Worm (Caenorhabditis elegans): ENCODE results near the gene cfz-2.

- TF ChIP-seq tbx-37 (GFP tag; conservative IDR thresholded peaks at IDR 0.05) (no peak), ama-1 (optimal IDR thresholded peaks at IDR 0.05) (no peak), tbx-11 (GFP tag; IDR thresholded peaks at IDR 0.05) (no peak), tra-4 (tag; optimal IDR thresholded peaks at IDR 0.05) (no peak), flt-1 (GFP tag; IDR thresholded peaks at IDR 0.05) (no peak), hnd-1 (tag; optimal IDR thresholded peaks at IDR 0.05) (no peak), sea-1 (GFP tag; conservative IDR thresholded peaks at IDR 0.05) (no peak)
Measured at ce11 chrV:3484702-3485101, 40.0 kb upstream of the cfz-2 start, which contains the start of gene srbc-33.

All from whole organism, early embryonic.